Fruit fly (Drosophila melanogaster): Measurements from ENCODE around the gene FucTB.
A peak's percentile ranks its signal among the peaks of the same experiment; 100 is the strongest.

Gene FucTB

DNA sequence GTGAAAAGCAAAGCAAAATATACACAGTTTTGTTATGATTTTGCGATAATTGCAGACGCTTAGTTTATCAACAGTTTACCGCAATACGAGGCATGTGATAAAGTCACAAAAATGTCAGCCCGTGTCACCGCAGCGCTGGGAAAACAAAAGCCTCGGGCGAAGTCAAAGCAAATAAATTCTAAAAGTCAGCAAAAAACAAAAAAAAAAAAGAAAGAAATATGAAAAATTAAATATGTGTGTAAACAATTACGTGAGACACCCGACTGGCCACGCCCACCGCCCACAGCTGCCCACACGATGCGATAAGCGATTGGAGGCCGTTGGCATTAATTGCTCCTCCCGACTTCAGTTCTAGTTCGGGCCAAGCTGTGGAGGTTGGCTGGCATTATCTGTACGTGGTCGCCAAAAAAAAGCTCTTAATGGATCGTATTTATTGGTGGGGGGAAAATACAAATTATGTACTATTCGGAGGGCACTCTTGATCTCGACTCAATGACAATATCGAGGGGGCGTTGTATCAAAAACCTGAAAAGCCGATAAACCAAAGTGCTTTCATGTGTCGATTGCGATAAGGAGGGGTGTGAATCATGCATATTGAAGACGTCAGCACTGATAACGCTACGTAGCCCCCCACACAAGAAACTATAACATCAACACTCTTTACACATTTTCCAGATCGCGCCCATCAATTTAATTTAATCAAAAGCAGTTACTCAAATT, 28.7 kb upstream of the FucTB start (continued):
- TF ChIP-seq dimm (GFP tag; IDR thresholded peaks at IDR 0.05): no peak
- TF ChIP-seq unc-4 (GFP tag; IDR thresholded peaks at IDR 0.05; ENCODE audit: partially characterized antibody): no peak
- TF ChIP-seq Lim3 (GFP tag; IDR thresholded peaks at IDR 0.05): no peak

dm6 chr2L:9457865-9458264, 27.0 kb upstream of the FucTB start:
- TF ChIP-seq chinmo (GFP tag; IDR thresholded peaks at IDR 0.05; ENCODE audit: partially characterized antibody) (0 out of 4 replicates have a peak, but pooled peaks have one; percentile 58), ewg (GFP tag; optimal IDR thresholded peaks at IDR 0.05) (no peak), B-H1 (GFP tag; IDR thresholded peaks at IDR 0.05) (no peak), CG13894 (tag; optimal IDR thresholded peaks at IDR 0.05) (peak; percentile 32), Deaf1 (tag; optimal IDR thresholded peaks at IDR 0.05) (no peak), CG10565 (GFP tag; optimal IDR thresholded peaks at IDR 0.05) (no peak), grn (GFP tag; optimal IDR thresholded peaks at IDR 0.05) (peak; percentile 33), GATAe (GFP tag; conservative IDR thresholded peaks at IDR 0.05) (no peak)

- no peak for TF ChIP-seq CG17568 (GFP tag; optimal IDR thresholded peaks at IDR 0.05)
- TF ChIP-seq CG12391 (tag; optimal IDR thresholded peaks at IDR 0.05): no peak
- peak in 1 of 2 experiments; percentile 56 for TF ChIP-seq Hr78 (GFP tag; optimal IDR thresholded peaks at IDR 0.05)
- peak; percentile 1 for TF ChIP-seq sens (GFP tag)
Observed at dm6 chr2L:9457456-9457855, 26.6 kb upstream of the FucTB start.

DNA sequence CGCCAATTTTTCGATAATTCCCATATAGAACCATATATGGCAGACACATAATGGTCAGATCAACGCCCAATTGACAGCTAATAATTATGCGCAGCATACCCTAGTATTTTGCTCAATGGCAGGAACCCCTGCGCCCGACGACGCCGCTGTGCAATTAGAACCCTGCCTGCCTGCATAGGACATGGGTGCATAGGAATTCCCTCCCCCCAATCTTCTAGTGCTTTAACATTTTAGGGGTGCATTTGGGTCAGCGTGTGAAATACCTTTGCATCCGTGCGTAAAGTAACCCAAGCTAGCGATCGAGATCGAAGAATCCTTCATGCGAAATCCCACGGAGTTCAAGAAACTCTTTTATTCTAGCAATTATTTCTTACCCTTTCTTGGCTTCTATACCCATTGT, 24.3 kb upstream of the FucTB start:
- TF ChIP-seq CG17612 (GFP tag; IDR thresholded peaks at IDR 0.05): 0 out of 2 replicates have a peak, but pooled peaks have one; percentile 26
- TF ChIP-seq nmo (GFP tag; optimal IDR thresholded peaks at IDR 0.05): peak; percentile 23
- peak; percentile 5 for TF ChIP-seq D (optimal IDR thresholded peaks at IDR 0.05)
- no peak for TF ChIP-seq D (GFP tag; optimal IDR thresholded peaks at IDR 0.05)
- TF ChIP-seq nerfin-1 (tag; optimal IDR thresholded peaks at IDR 0.05): peak; percentile 97
- peak; percentile 67 for TF ChIP-seq pros (GFP tag; optimal IDR thresholded peaks at IDR 0.05)
- TF ChIP-seq CG13296 (GFP tag; optimal IDR thresholded peaks at IDR 0.05): no peak
- 0 out of 3 replicates have a peak, but pooled peaks have one; percentile 21 for TF ChIP-seq CG7357 (GFP tag; IDR thresholded peaks at IDR 0.05)
- no peak for TF ChIP-seq scrt (GFP tag; optimal IDR thresholded peaks at IDR 0.05)
- TF ChIP-seq cad (GFP tag; optimal IDR thresholded peaks at IDR 0.05): no peak
- no peak for TF ChIP-seq CG4424 (GFP tag; optimal IDR thresholded peaks at IDR 0.05)
- peak; percentile 76 for TF ChIP-seq CG10431 (GFP tag; optimal IDR thresholded peaks at IDR 0.05)
- no peak for TF ChIP-seq tll (GFP tag; optimal IDR thresholded peaks at IDR 0.05)
- no peak for TF ChIP-seq bowl (GFP tag; IDR thresholded peaks at IDR 0.05)
- TF ChIP-seq sens (GFP tag): peak; percentile 19
- TF ChIP-seq ro (GFP tag; IDR thresholded peaks at IDR 0.05): no peak
- TF ChIP-seq NC2α (GFP tag; optimal IDR thresholded peaks at IDR 0.05): no peak
- TF ChIP-seq CG3995 (GFP tag; optimal IDR thresholded peaks at IDR 0.05): no peak

- TF ChIP-seq sens (GFP tag) (peak; percentile 68), CG12104 (GFP tag; optimal IDR thresholded peaks at IDR 0.05) (no peak), pros (GFP tag; optimal IDR thresholded peaks at IDR 0.05) (peak; percentile 62), ac (GFP tag; optimal IDR thresholded peaks at IDR 0.05) (peak; percentile 61), Doc3 (GFP tag; IDR thresholded peaks at IDR 0.05; ENCODE audit: partially characterized antibody) (no peak), twi (tag; optimal IDR thresholded peaks at IDR 0.05) (peak; percentile 98), Med (GFP tag) (peak; percentile 1), Dip2 (GFP tag; IDR thresholded peaks at IDR 0.05) (no peak), CG2889 (GFP tag; IDR thresholded peaks at IDR 0.05) (no peak), CG13123 (GFP tag; optimal IDR thresholded peaks at IDR 0.05) (no peak), TFAM (GFP tag; optimal IDR thresholded peaks at IDR 0.05) (no peak), zen (tag; optimal IDR thresholded peaks at IDR 0.05) (peak; percentile 32), zf30C (GFP tag; optimal IDR thresholded peaks at IDR 0.05) (no peak)
Observed at dm6 chr2L:9454369-9455054, 23.7 kb upstream of the FucTB start.
